Fruit fly (Drosophila melanogaster) whole organism, embryonic: ENCODE measurements around the gene CNMa.

Experiments used
- Abd-B ChIP-seq: fragments of 200-800 bp; sonication (Bioruptor generic); optimal IDR thresholded peaks from 2 replicates; lab custom pipeline; 2018; ENCODE audit warnings: missing biosample characterization, mild to moderate bottlenecking, missing genetic modification characterization, moderate library complexity
- Adf1 ChIP-seq: fragments of 200-800 bp; sonication (Bioruptor generic); IDR thresholded peaks from 2 replicates; pipeline ENCODE4 v1.3.6; 2022; ENCODE audit warnings: missing biosample characterization, missing genetic modification characterization
- Atf3 ChIP-seq: fragments of 200-800 bp; sonication (Bioruptor generic); optimal IDR thresholded peaks from 3 replicates; lab custom pipeline; 2016; ENCODE audit warnings: missing biosample characterization, missing genetic modification characterization
- B-H1 ChIP-seq: fragments of 200-800 bp; sonication (Bioruptor generic); IDR thresholded peaks from 3 replicates; pipeline ENCODE4 v1.3.6; 2022; ENCODE audit warnings: missing biosample characterization, missing genetic modification characterization
- BEAF-32 ChIP-seq: fragments of 200-800 bp; sonication (Bioruptor generic); optimal IDR thresholded peaks from 3 replicates; lab custom pipeline; 2017; ENCODE audit warnings: missing biosample characterization, missing genetic modification characterization, mild to moderate bottlenecking, moderate library complexity, missing genetic modification reagents
- CG1024 ChIP-seq: fragments of 200-800 bp; sonication (Bioruptor generic); IDR thresholded peaks from 2 replicates; pipeline ENCODE4 v1.3.6; 2022; ENCODE audit warnings: missing biosample characterization, missing genetic modification characterization
- CG10274 ChIP-seq: fragments of 200-800 bp; sonication (Bioruptor generic); optimal IDR thresholded peaks from 3 replicates; lab custom pipeline; 2017; ENCODE audit warnings: missing biosample characterization, mild to moderate bottlenecking, missing genetic modification characterization
- CG10366 ChIP-seq: fragments of 200-800 bp; sonication (Bioruptor generic); IDR thresholded peaks from 2 replicates; pipeline ENCODE4 v1.3.6; 2022; ENCODE audit warnings: missing biosample characterization, missing genetic modification characterization
- CG10543 ChIP-seq: fragments of 200-800 bp; sonication (Bioruptor generic); optimal IDR thresholded peaks from 3 replicates; lab custom pipeline; 2017; ENCODE audit warnings: missing biosample characterization, mild to moderate bottlenecking, missing genetic modification characterization, moderate library complexity
- CG11560 ChIP-seq: fragments of 200-800 bp; sonication (Bioruptor generic); IDR thresholded peaks from 3 replicates; pipeline ENCODE4 v1.3.6; 2022; ENCODE audit warnings: missing biosample characterization, missing genetic modification characterization
- CG13424 ChIP-seq: fragments of 200-800 bp; sonication (Bioruptor generic); optimal IDR thresholded peaks from 2 replicates; lab custom pipeline; 2019; ENCODE audit warnings: missing biosample characterization, mild to moderate bottlenecking, missing genetic modification characterization, moderate library complexity
- CG14014 ChIP-seq: fragments of 200-800 bp; sonication (Bioruptor generic); IDR thresholded peaks from 2 replicates; pipeline ENCODE4 v1.3.6; 2022; ENCODE audit warnings: missing biosample characterization, missing genetic modification characterization
- CG14860 ChIP-seq: fragments of 200-800 bp; sonication (Bioruptor generic); IDR thresholded peaks from 3 replicates; pipeline ENCODE4 v1.3.6; 2022; ENCODE audit warnings: missing biosample characterization, missing genetic modification characterization; ENCODE audit not compliant: partially characterized antibody
- CG15514 ChIP-seq: fragments of 200-800 bp; sonication (Bioruptor generic); optimal IDR thresholded peaks from 3 replicates; lab custom pipeline; 2017; ENCODE audit warnings: missing biosample characterization, missing genetic modification characterization, mild to moderate bottlenecking, moderate library complexity, missing genetic modification reagents
- CG1602 ChIP-seq: fragments of 200-800 bp; sonication (Bioruptor generic); optimal IDR thresholded peaks from 3 replicates; lab custom pipeline; 2016; ENCODE audit warnings: missing biosample characterization, missing genetic modification characterization
- CG17361 ChIP-seq: fragments of 200-800 bp; sonication (Bioruptor generic); IDR thresholded peaks from 3 replicates; pipeline ENCODE4 v1.3.6; 2022; ENCODE audit warnings: missing biosample characterization, missing genetic modification characterization
- CG18764 ChIP-seq: fragments of 200-800 bp; sonication (Bioruptor generic); optimal IDR thresholded peaks from 3 replicates; lab custom pipeline; 2016; ENCODE audit warnings: missing biosample characterization, missing genetic modification characterization
- CG31365 ChIP-seq: fragments of 200-800 bp; sonication (Bioruptor generic); optimal IDR thresholded peaks from 2 replicates; lab custom pipeline; 2018; ENCODE audit warnings: missing biosample characterization, mild to moderate bottlenecking, missing genetic modification characterization
- CG3163 ChIP-seq: fragments of 200-800 bp; sonication (Bioruptor generic); optimal IDR thresholded peaks from 3 replicates; lab custom pipeline; 2016; ENCODE audit warnings: missing biosample characterization, missing genetic modification characterization
- CG33213 ChIP-seq: fragments of 200-800 bp; sonication (Bioruptor generic); optimal IDR thresholded peaks from 3 replicates; lab custom pipeline; 2016; ENCODE audit warnings: missing biosample characterization, missing genetic modification characterization
- CG6683 ChIP-seq: fragments of 200-800 bp; sonication (Bioruptor generic); optimal IDR thresholded peaks from 2 replicates; lab custom pipeline; 2017; ENCODE audit warnings: missing biosample characterization, mild to moderate bottlenecking, missing genetic modification characterization, missing genetic modification reagents
- CG7839 ChIP-seq: fragments of 200-800 bp; sonication (Bioruptor generic); optimal IDR thresholded peaks from 3 replicates; lab custom pipeline; 2018; ENCODE audit warnings: missing biosample characterization, mild to moderate bottlenecking, missing genetic modification characterization, moderate library complexity
- CG7928 ChIP-seq: fragments of 200-800 bp; sonication (Bioruptor generic); optimal IDR thresholded peaks from 2 replicates; lab custom pipeline; 2017; ENCODE audit warnings: missing biosample characterization, mild to moderate bottlenecking, missing genetic modification characterization
- CG8478 ChIP-seq: fragments of >200 bp; optimal IDR thresholded peaks from 2 replicates; lab custom pipeline; 2018
- CG8765 ChIP-seq: fragments of 200-800 bp; sonication (Bioruptor generic); IDR thresholded peaks from 2 replicates; pipeline ENCODE4 v1.3.6; 2022; ENCODE audit warnings: missing biosample characterization, missing genetic modification characterization
- D19B ChIP-seq: fragments of 200-800 bp; sonication (Bioruptor generic); optimal IDR thresholded peaks from 2 replicates; lab custom pipeline; 2017; ENCODE audit warnings: missing biosample characterization, mild to moderate bottlenecking, missing genetic modification characterization
- Dek ChIP-seq: fragments of 200-800 bp; sonication (Bioruptor generic); optimal IDR thresholded peaks from 3 replicates; lab custom pipeline; 2019; ENCODE audit warnings: missing biosample characterization, mild to moderate bottlenecking, missing genetic modification characterization, moderate library complexity
- E2f1 ChIP-seq: fragments of 200-800 bp; sonication (Bioruptor generic); IDR thresholded peaks from 2 replicates; pipeline ENCODE4 v1.3.6; 2022; ENCODE audit warnings: missing biosample characterization, missing genetic modification characterization
- H2.0 ChIP-seq: fragments of 200-800 bp; sonication (Bioruptor generic); IDR thresholded peaks from 2 replicates; pipeline ENCODE4 v1.3.6; 2022; ENCODE audit warnings: missing biosample characterization, missing genetic modification characterization
- HLH3B ChIP-seq: fragments of 200-800 bp; sonication (Bioruptor generic); IDR thresholded peaks from 2 replicates; pipeline ENCODE4 v1.3.6; 2022; ENCODE audit warnings: missing biosample characterization, missing genetic modification characterization
- Nf-YC ChIP-seq: fragments of 200-800 bp; optimal IDR thresholded peaks from 3 replicates; lab custom pipeline; 2019; ENCODE audit warnings: missing biosample characterization, mild to moderate bottlenecking, missing genetic modification characterization, moderate library complexity
- Xbp1 ChIP-seq: fragments of 200-800 bp; sonication (Bioruptor generic); optimal IDR thresholded peaks from 3 replicates; lab custom pipeline; 2016; ENCODE audit warnings: missing biosample characterization, mild to moderate bottlenecking, missing genetic modification characterization
- bcd ChIP-seq: fragments of 200-800 bp; sonication (Bioruptor generic); optimal IDR thresholded peaks from 2 replicates; lab custom pipeline; 2017; ENCODE audit warnings: missing biosample characterization, mild to moderate bottlenecking, missing genetic modification characterization
- cg ChIP-seq: fragments of 200-800 bp; sonication (Bioruptor generic); optimal IDR thresholded peaks from 3 replicates; lab custom pipeline; 2019; ENCODE audit warnings: missing biosample characterization, mild to moderate bottlenecking, missing genetic modification characterization, moderate library complexity
- chm ChIP-seq: fragments of 200-800 bp; sonication (Bioruptor generic); IDR thresholded peaks from 2 replicates; pipeline ENCODE4 v1.3.6; 2022; ENCODE audit warnings: missing biosample characterization, missing genetic modification characterization
- dati ChIP-seq: fragments of 200-800 bp; sonication (Bioruptor generic); IDR thresholded peaks from 2 replicates; pipeline ENCODE4 v1.3.6; 2022; ENCODE audit warnings: missing biosample characterization, missing genetic modification characterization
- dmrt11E ChIP-seq: fragments of 200-800 bp; sonication (Bioruptor generic); optimal IDR thresholded peaks from 3 replicates; lab custom pipeline; 2018; ENCODE audit warnings: missing biosample characterization, mild to moderate bottlenecking, missing genetic modification characterization, moderate library complexity
- dmrt99B ChIP-seq: fragments of 200-800 bp; sonication (Bioruptor generic); optimal IDR thresholded peaks from 2 replicates; lab custom pipeline; 2018; ENCODE audit warnings: missing biosample characterization, mild to moderate bottlenecking, missing genetic modification characterization, moderate library complexity
- eyg ChIP-seq: fragments of 200-800 bp; sonication (Bioruptor generic); optimal IDR thresholded peaks from 3 replicates; lab custom pipeline; 2016; ENCODE audit warnings: missing biosample characterization, missing genetic modification characterization
- grn ChIP-seq: fragments of 200-800 bp; sonication (Bioruptor generic); optimal IDR thresholded peaks from 3 replicates; lab custom pipeline; 2017; ENCODE audit warnings: missing biosample characterization, missing genetic modification characterization
- hbn ChIP-seq: fragments of 200-800 bp; sonication (Bioruptor generic); IDR thresholded peaks from 2 replicates; pipeline ENCODE4 v1.3.6; 2022; ENCODE audit warnings: missing biosample characterization, missing genetic modification characterization; ENCODE audit not compliant: partially characterized antibody
- hth ChIP-seq: fragments of >200 bp; optimal IDR thresholded peaks from 2 replicates; lab custom pipeline; 2017; ENCODE audit warnings: inconsistent platforms
- jigr1 ChIP-seq: fragments of 200-800 bp; sonication (Bioruptor generic); IDR thresholded peaks from 3 replicates; pipeline ENCODE4 v1.3.6; 2022; ENCODE audit warnings: missing biosample characterization, missing genetic modification characterization
- lov ChIP-seq, 2 experiments: fragments of 200-800 bp in 1 of 2; fragments of >200 bp in 1 of 2; sonication (Bioruptor generic) in 1 of 2; IDR thresholded peaks in 1 of 2; optimal IDR thresholded peaks in 1 of 2; 2 replicates in 1 of 2; 3 replicates in 1 of 2; pipeline versions ENCODE4 v1.3.6 to Lab custom; 2017 to 2022; ENCODE audit warnings: missing biosample characterization in 1 of 2, missing genetic modification characterization in 1 of 2
- p53 ChIP-seq: fragments of 200-800 bp; sonication (Bioruptor generic); optimal IDR thresholded peaks from 2 replicates; lab custom pipeline; 2016; ENCODE audit warnings: missing biosample characterization, missing genetic modification characterization
- pho ChIP-seq: fragments of 200-800 bp; sonication (Bioruptor generic); optimal IDR thresholded peaks from 2 replicates; lab custom pipeline; 2016; ENCODE audit warnings: missing biosample characterization, missing genetic modification characterization
- sim ChIP-seq: fragments of 200-800 bp; sonication (Bioruptor generic); IDR thresholded peaks from 2 replicates; pipeline ENCODE4 v1.3.6; 2022; ENCODE audit warnings: missing biosample characterization, missing genetic modification characterization
- sqz ChIP-seq: fragments of 200-800 bp; sonication (Bioruptor generic); optimal IDR thresholded peaks from 3 replicates; lab custom pipeline; 2018; ENCODE audit warnings: missing biosample characterization, mild to moderate bottlenecking, missing genetic modification characterization
- sr ChIP-seq: fragments of 200-800 bp; sonication (Bioruptor generic); IDR thresholded peaks from 3 replicates; pipeline ENCODE4 v1.3.6; 2022; ENCODE audit warnings: missing biosample characterization, missing genetic modification characterization
- stwl ChIP-seq: fragments of 200-800 bp; sonication (Bioruptor generic); optimal IDR thresholded peaks from 3 replicates; lab custom pipeline; 2018; ENCODE audit warnings: missing biosample characterization, mild to moderate bottlenecking, missing genetic modification characterization, moderate library complexity
- usp ChIP-seq: fragments of >200 bp; optimal IDR thresholded peaks from 2 replicates; lab custom pipeline; 2017; ENCODE audit warnings: missing biosample characterization, missing genetic modification characterization

The CNMa gene

DNA sequence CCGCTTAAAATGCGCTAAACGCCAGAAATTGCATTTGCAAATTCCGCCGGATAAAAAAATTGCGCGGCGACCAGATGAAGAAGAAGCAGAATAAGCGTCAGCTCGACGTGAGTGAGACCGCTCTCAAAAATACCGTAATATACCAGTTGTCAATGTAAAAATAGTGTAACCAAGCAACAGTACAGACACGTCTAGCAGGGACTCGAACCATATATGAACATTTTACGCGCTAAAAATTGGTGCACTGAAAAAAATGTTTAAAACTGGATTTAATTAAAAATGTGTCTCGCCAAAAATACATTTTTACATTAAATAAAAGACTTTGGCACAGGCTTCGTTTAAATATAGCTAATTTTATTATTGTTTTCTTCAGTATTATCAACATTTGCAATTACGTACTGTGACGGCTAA is 20.8 kb upstream of the CNMa start, which contains the start of gene dre4 (continued):
- TF ChIP-seq stwl (peak; percentile 88), CG17361 (GFP tag; lab: Robert Waterston, UW) (peak; percentile 73), CG8765 (no peak), p53 (GFP tag; lab: Kevin White, UChicago) (peak; percentile 33), BEAF-32 (GFP tag; lab: Kevin White, UChicago) (peak; percentile 63), Abd-B (GFP tag; lab: Kevin White, UChicago) (peak; percentile 49), bcd (peak; percentile 74), CG6683 (GFP tag; lab: Kevin White, UChicago) (peak; percentile 34), CG8478 (lab: Kevin White, UChicago) (no peak), D19B (GFP tag; lab: Kevin White, UChicago) (peak; percentile 53), jigr1 (GFP tag; lab: Robert Waterston, UW) (no peak), CG11560 (no peak), lov (optimal IDR thresholded peaks at IDR 0.05; lab: Kevin White, UChicago) (no peak), lov (GFP tag; IDR thresholded peaks at IDR 0.05; lab: Robert Waterston, UW) (0 out of 3 replicates have a peak, but pooled peaks have one; percentile 18), CG33213 (GFP tag; lab: Kevin White, UChicago) (peak; percentile 88), CG14860 (GFP tag; lab: Robert Waterston, UW) (no peak), CG3163 (peak; percentile 30), sim (GFP tag; lab: Robert Waterston, UW) (no peak), CG14014 (GFP tag; lab: Robert Waterston, UW) (peak; percentile 81), E2f1 (GFP tag; lab: Robert Waterston, UW) (peak; percentile 87), hbn (GFP tag; lab: Robert Waterston, UW) (peak; percentile 47; the same call in 1 of the 2 replicates), CG7928 (GFP tag; lab: Kevin White, UChicago) (peak; percentile 43), CG18764 (GFP tag; lab: Kevin White, UChicago) (peak; percentile 60), CG31365 (tag; lab: Kevin White, UChicago) (peak; percentile 40), CG15514 (GFP tag; lab: Kevin White, UChicago) (peak; percentile 90), CG10366 (GFP tag; lab: Robert Waterston, UW) (peak; percentile 62), grn (GFP tag; lab: Kevin White, UChicago) (peak; percentile 9), Dek (peak; percentile 57), B-H1 (GFP tag; lab: Robert Waterston, UW) (peak; percentile 49; the same call in 1 of the 3 replicates), cg (GFP tag; lab: Kevin White, UChicago) (no peak), dmrt11E (tag; lab: Kevin White, UChicago) (peak; percentile 72), CG7839 (peak; percentile 76), dmrt99B (peak; percentile 65), H2.0 (peak; percentile 75), pho (GFP tag; lab: Kevin White, UChicago) (peak; percentile 84), Xbp1 (GFP tag; lab: Kevin White, UChicago) (peak; percentile 81), Nf-YC (tag; lab: Kevin White, UChicago) (peak; percentile 16), eyg (GFP tag; lab: Kevin White, UChicago) (peak; percentile 46), hth (lab: Kevin White, UChicago) (no peak), CG1024 (GFP tag; lab: Robert Waterston, UW) (peak; percentile 49; the same call in 1 of the 2 replicates), CG10543 (no peak), CG1602 (peak; percentile 62), sr (GFP tag; lab: Robert Waterston, UW) (no peak), HLH3B (GFP tag; lab: Robert Waterston, UW) (peak; percentile 61), chm (GFP tag; lab: Robert Waterston, UW) (peak; percentile 79), usp (GFP tag; lab: Kevin White, UChicago) (no peak), sqz (GFP tag; lab: Kevin White, UChicago) (peak; percentile 99), Atf3 (peak; percentile 43), CG10274 (GFP tag; lab: Kevin White, UChicago) (no peak), Adf1 (GFP tag; lab: Robert Waterston, UW) (peak; percentile 70), CG13424 (tag; lab: Kevin White, UChicago) (peak; percentile 53), dati (GFP tag; lab: Robert Waterston, UW) (0 out of 2 replicates have a peak, but pooled peaks have one; percentile 56)
